Worm (Caenorhabditis elegans) whole organism, mixed stage, embryonic: Measurements from ENCODE around the gene fbxa-219.

Experiments used
- M03D4.4 ChIP-seq: sonication (generic microtip); optimal IDR thresholded peaks from 2 replicates; lab custom pipeline; 2017; ENCODE audit warnings: mild to moderate bottlenecking, missing genetic modification characterization, missing compliant biosample characterization
- bed-3 ChIP-seq: fragments of 200-800 bp; sonication (Bioruptor generic); optimal IDR thresholded peaks from 3 replicates; lab custom pipeline; 2018; ENCODE audit warnings: mild to moderate bottlenecking, missing genetic modification characterization, moderate library complexity, missing compliant biosample characterization
- blmp-1 ChIP-seq: fragments of 150-350 bp; optimal IDR thresholded peaks from 2 replicates; lab custom pipeline; 2014; ENCODE audit warnings: missing biosample characterization, missing genetic modification characterization
- ceh-39 ChIP-seq: fragments of 150-350 bp; optimal IDR thresholded peaks from 2 replicates; lab custom pipeline; 2014; ENCODE audit warnings: missing biosample characterization, missing genetic modification characterization
- ceh-43 ChIP-seq: fragments of 200-800 bp; sonication (Bioruptor generic); optimal IDR thresholded peaks from 2 replicates; lab custom pipeline; 2018; ENCODE audit warnings: mild to moderate bottlenecking, missing genetic modification characterization, moderate library complexity, missing compliant biosample characterization
- ceh-83 ChIP-seq: fragments of 200-800 bp; sonication (Bioruptor generic); optimal IDR thresholded peaks from 2 replicates; lab custom pipeline; 2018; ENCODE audit warnings: mild to moderate bottlenecking, missing genetic modification characterization, missing compliant biosample characterization
- cnd-1 ChIP-seq: fragments of 200-800 bp; sonication (Bioruptor generic); optimal IDR thresholded peaks from 2 replicates; lab custom pipeline; 2018; ENCODE audit warnings: mild to moderate bottlenecking, missing genetic modification characterization, missing compliant biosample characterization
- elt-1 ChIP-seq: sonication (generic microtip); optimal IDR thresholded peaks from 2 replicates; lab custom pipeline; 2017; ENCODE audit warnings: missing genetic modification characterization, mild to moderate bottlenecking, missing compliant biosample characterization, antibody characterized with exemption, moderate library complexity, borderline replicate concordance; ENCODE audit not compliant: insufficient read depth
- elt-3 ChIP-seq: fragments of 150-350 bp; optimal IDR thresholded peaks from 2 replicates; lab custom pipeline; 2014; ENCODE audit warnings: missing biosample characterization, missing genetic modification characterization
- flh-1 ChIP-seq: fragments of 200-800 bp; sonication (Bioruptor generic); optimal IDR thresholded peaks from 2 replicates; lab custom pipeline; 2018; ENCODE audit warnings: mild to moderate bottlenecking, missing genetic modification characterization, moderate library complexity, missing compliant biosample characterization
- ham-2 ChIP-seq: fragments of 200-800 bp; sonication (Bioruptor generic); optimal IDR thresholded peaks from 2 replicates; lab custom pipeline; 2018; ENCODE audit warnings: mild to moderate bottlenecking, missing genetic modification characterization, missing compliant biosample characterization
- hlh-1 ChIP-seq: fragments of 150-350 bp; optimal IDR thresholded peaks from 2 replicates; lab custom pipeline; 2014; ENCODE audit warnings: missing biosample characterization, missing genetic modification reagents, missing genetic modification characterization
- lin-13 ChIP-seq: fragments of 150-350 bp; optimal IDR thresholded peaks from 2 replicates; lab custom pipeline; 2014; ENCODE audit warnings: missing biosample characterization, missing genetic modification characterization
- lin-32 ChIP-seq: fragments of 200-800 bp; sonication (Bioruptor generic); optimal IDR thresholded peaks from 2 replicates; lab custom pipeline; 2018; ENCODE audit warnings: mild to moderate bottlenecking, missing genetic modification characterization, missing compliant biosample characterization
- lsy-2 ChIP-seq: fragments of 150-350 bp; optimal IDR thresholded peaks from 2 replicates; lab custom pipeline; 2014; ENCODE audit warnings: missing biosample characterization, missing genetic modification characterization
- mab-5 ChIP-seq: fragments of 150-350 bp; optimal IDR thresholded peaks from 2 replicates; lab custom pipeline; 2014; ENCODE audit warnings: missing biosample characterization, missing genetic modification characterization
- mls-2 ChIP-seq: sonication (generic microtip); optimal IDR thresholded peaks from 2 replicates; lab custom pipeline; 2016; ENCODE audit warnings: mild to moderate bottlenecking, missing genetic modification characterization, moderate library complexity, missing compliant biosample characterization
- nhr-12 ChIP-seq: fragments of 150-350 bp; optimal IDR thresholded peaks from 2 replicates; lab custom pipeline; 2014; ENCODE audit warnings: missing biosample characterization, missing genetic modification characterization
- nhr-2 ChIP-seq: fragments of 150-350 bp; optimal IDR thresholded peaks from 2 replicates; lab custom pipeline; 2014; ENCODE audit warnings: missing biosample characterization, missing genetic modification characterization
- nhr-237 ChIP-seq: fragments of 150-350 bp; optimal IDR thresholded peaks from 2 replicates; lab custom pipeline; 2014; ENCODE audit warnings: missing biosample characterization, missing genetic modification characterization
- nhr-28 ChIP-seq: fragments of 150-350 bp; optimal IDR thresholded peaks from 2 replicates; lab custom pipeline; 2014; ENCODE audit warnings: missing biosample characterization, missing genetic modification characterization
- nhr-76 ChIP-seq: sonication (generic microtip); optimal IDR thresholded peaks from 2 replicates; lab custom pipeline; 2017; ENCODE audit warnings: missing biosample characterization, missing genetic modification characterization
- pha-4 ChIP-seq: fragments of 150-350 bp; optimal IDR thresholded peaks from 2 replicates; lab custom pipeline; 2018; ENCODE audit warnings: missing biosample characterization, missing genetic modification reagents, missing genetic modification characterization
- sem-2 ChIP-seq: fragments of 200-800 bp; sonication (Bioruptor generic); optimal IDR thresholded peaks from 2 replicates; lab custom pipeline; 2018; ENCODE audit warnings: mild to moderate bottlenecking, missing genetic modification characterization, missing compliant biosample characterization
- snpc-4 ChIP-seq: fragments of 150-350 bp; optimal IDR thresholded peaks from 2 replicates; lab custom pipeline; 2014; ENCODE audit warnings: missing biosample characterization, missing genetic modification characterization
- sptf-1 ChIP-seq: sonication (generic microtip); optimal IDR thresholded peaks from 2 replicates; lab custom pipeline; 2017; ENCODE audit warnings: mild to moderate bottlenecking, missing genetic modification characterization, moderate library complexity, missing compliant biosample characterization
- tbx-8 ChIP-seq: fragments of 200-800 bp; sonication (Bioruptor generic); optimal IDR thresholded peaks from 2 replicates; lab custom pipeline; 2018; ENCODE audit warnings: mild to moderate bottlenecking, missing genetic modification characterization, moderate library complexity, missing compliant biosample characterization
- unc-39 ChIP-seq: fragments of 150-350 bp; optimal IDR thresholded peaks from 2 replicates; lab custom pipeline; 2014; ENCODE audit warnings: missing biosample characterization, missing genetic modification characterization
- unc-62 ChIP-seq: fragments of 150-350 bp; optimal IDR thresholded peaks from 2 replicates; lab custom pipeline; 2014; ENCODE audit warnings: missing biosample characterization, missing genetic modification reagents, missing genetic modification characterization
- zip-8 ChIP-seq: fragments of 150-350 bp; optimal IDR thresholded peaks from 2 replicates; lab custom pipeline; 2014; ENCODE audit warnings: missing biosample characterization, missing genetic modification characterization
- ztf-11 ChIP-seq: fragments of 150-350 bp; optimal IDR thresholded peaks from 2 replicates; lab custom pipeline; 2014; ENCODE audit warnings: missing biosample characterization, missing genetic modification characterization

fbxa-219 gene

DNA sequence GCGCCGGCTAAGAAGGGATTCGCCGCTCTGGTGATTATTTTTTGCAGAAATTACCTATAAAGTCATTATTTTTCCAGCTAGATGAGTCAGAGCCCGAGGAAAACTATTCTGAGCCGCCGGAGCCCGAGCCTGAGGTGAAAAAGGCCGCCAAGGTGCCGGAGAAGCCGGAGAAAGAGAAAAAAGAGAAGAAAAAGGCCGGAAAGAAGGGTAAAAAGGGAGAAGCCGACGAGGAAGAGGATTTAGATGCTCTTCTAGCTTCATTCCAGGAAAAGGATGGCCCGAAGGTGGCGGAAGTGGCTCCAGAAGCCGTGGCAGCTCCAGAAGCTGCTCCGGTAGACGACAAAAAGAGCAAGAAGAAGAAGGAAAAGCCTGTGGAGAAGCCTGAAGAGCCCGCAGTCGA lies 23.5 kb downstream of the fbxa-219 start:
- TF ChIP-seq lsy-2 (no peak), ceh-83 (no peak), zip-8 (tag; lab: Kevin White, UChicago) (no peak), pha-4 (tag; lab: Kevin White, UChicago) (no peak)

DNA sequence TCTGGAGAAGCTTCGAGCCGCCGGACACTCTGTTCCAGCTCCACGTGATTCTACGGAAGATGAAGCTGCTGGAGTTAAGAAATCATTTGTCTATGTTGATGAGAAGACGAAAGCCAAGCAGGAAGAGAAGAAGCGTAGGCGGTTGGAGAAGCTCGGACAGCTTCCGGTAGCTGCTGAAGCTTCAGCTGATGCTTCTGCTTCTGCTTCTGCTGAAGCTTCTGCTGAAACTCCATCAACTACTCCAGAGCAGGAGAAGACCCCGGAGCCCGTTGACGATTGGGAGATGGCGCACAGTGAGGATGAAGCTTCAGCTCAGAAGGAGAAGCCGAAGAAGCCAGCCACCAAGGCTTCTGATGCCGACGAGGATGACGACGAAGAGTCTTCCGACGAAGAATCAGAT lies 25.2 kb downstream of the fbxa-219 start:
- no peak for TF ChIP-seq nhr-237 (tag; lab: Kevin White, UChicago)
- TF ChIP-seq elt-1: no peak
- TF ChIP-seq nhr-28: no peak
- no peak for TF ChIP-seq sptf-1 (tag; lab: Kevin White, UChicago)
- TF ChIP-seq unc-62 (GFP tag; lab: Kevin White, UChicago): no peak
- TF ChIP-seq, all 35 proteins: peak for 0

DNA sequence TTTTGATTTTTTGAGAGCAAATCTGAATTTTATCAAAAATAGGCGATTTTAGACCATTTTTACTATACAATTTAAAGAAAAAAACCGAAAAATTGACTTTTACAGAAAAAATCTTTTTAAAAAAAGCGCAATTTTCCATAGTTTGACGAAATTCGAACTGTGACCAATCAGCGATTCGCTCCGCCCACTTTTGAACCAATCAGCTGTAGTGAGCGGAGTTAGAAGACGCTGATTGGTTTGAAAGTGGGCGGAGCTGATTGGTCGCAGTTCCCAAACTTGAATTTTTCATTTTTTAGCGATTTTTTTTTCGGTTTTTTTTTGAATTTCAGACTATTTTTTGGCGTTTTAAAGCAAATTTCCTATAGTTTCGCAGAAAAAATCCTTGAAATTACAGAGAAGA lies 33.5 kb downstream of the fbxa-219 start:
- TF ChIP-seq bed-3 (GFP tag; lab: Kevin White, UChicago) (no peak), nhr-12 (no peak), elt-1 (no peak), ceh-83 (no peak), nhr-28 (no peak), ham-2 (GFP tag; lab: Kevin White, UChicago) (no peak), elt-3 (no peak), mab-5 (tag; lab: Kevin White, UChicago) (no peak), flh-1 (GFP tag; lab: Kevin White, UChicago) (no peak), blmp-1 (tag; lab: Kevin White, UChicago) (no peak), zip-8 (tag; lab: Kevin White, UChicago) (no peak), lin-13 (tag; lab: Kevin White, UChicago) (no peak), lin-32 (GFP tag; lab: Kevin White, UChicago) (no peak), M03D4.4 (no peak), cnd-1 (tag; lab: Kevin White, UChicago) (no peak)

DNA sequence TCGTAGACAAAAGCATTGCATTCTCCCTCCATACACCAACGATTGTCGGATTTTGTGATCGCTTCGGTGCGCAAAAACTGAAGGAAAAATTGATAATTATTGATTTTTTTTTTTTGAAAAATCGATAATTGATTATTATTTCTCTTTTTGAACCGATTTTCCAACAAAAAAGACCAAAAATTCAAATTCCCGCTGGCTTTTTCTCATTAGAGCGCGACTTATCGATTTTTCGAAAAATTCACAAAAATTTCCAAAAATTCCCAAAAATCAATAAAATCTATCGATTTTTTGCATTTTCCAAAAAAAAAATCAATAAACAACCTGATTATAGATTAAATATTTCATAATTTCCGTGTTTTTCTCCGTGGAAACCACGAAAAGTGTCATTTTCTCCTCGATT lies 37.4 kb downstream of the fbxa-219 start:
- TF ChIP-seq ztf-11 (tag; lab: Kevin White, UChicago) (no peak), zip-8 (tag; lab: Kevin White, UChicago) (no peak), nhr-12 (no peak), ceh-39 (tag; lab: Kevin White, UChicago) (no peak)

DNA sequence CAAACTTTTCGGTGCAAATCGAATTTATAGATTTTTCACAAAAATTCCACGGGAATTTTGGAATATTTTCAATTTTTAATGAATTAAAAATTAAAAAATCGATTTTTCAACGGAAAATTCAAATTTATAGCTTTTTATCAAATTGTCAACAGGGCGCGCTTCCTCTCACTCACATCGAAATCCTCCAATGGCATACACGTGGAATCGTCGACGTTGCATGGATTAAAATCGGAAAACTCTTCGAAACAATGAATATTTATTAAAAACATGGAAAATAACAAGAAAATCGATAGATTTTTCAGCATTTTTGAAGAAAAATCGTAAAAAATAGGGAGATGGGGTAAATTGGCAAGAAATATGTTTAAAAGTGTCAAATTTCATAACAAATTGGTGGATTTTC lies 38.1 kb downstream of the fbxa-219 start, which contains the start of gene Y54F10BM.12:
Gene Y54F10BM.12, minus strand, starts transcription at position 344 of the 400 bp plus-strand sequence.
- TF ChIP-seq nhr-2: no peak
- TF ChIP-seq unc-62 (GFP tag; lab: Kevin White, UChicago): no peak
- TF ChIP-seq snpc-4 (tag; lab: Kevin White, UChicago): no peak
- TF ChIP-seq zip-8 (tag; lab: Kevin White, UChicago): no peak
- TF ChIP-seq bed-3 (GFP tag; lab: Kevin White, UChicago): no peak
- TF ChIP-seq tbx-8: no peak
- no peak for TF ChIP-seq blmp-1 (tag; lab: Kevin White, UChicago)
- TF ChIP-seq ceh-39 (tag; lab: Kevin White, UChicago): no peak
- no peak for TF ChIP-seq lsy-2
- TF ChIP-seq unc-39: no peak
- no peak for TF ChIP-seq nhr-28

DNA sequence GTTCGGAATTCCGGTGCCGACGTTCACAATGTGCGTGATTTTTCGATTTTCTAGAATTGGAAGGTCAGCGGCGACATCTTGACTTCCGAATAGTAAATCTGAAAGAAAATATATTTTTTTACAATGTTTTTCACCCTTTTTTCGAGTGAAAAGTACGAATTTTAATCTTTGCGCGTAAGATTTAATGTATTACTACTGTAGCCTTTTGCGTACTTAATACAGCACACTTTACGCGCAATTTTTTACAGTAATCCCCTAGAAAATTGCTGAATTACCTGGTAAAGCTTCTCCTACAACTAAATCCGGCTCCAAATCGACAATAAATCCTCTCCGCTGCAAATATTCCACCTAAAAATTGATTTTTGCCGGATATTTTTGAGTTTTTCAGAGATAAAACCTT lies 39.2 kb downstream of the fbxa-219 start:
- TF ChIP-seq ztf-11 (tag; lab: Kevin White, UChicago) (no peak), sptf-1 (tag; lab: Kevin White, UChicago) (no peak), snpc-4 (tag; lab: Kevin White, UChicago) (no peak), sem-2 (GFP tag; lab: Kevin White, UChicago) (no peak), unc-39 (no peak), nhr-76 (tag; lab: Kevin White, UChicago) (no peak), mls-2 (no peak), mab-5 (tag; lab: Kevin White, UChicago) (no peak), pha-4 (tag; lab: Kevin White, UChicago) (no peak), ceh-43 (GFP tag; lab: Kevin White, UChicago) (no peak), zip-8 (tag; lab: Kevin White, UChicago) (no peak), tbx-8 (no peak), hlh-1 (no peak), cnd-1 (tag; lab: Kevin White, UChicago) (no peak)
- TF ChIP-seq, all 35 proteins: peak for 0
